Worm (Caenorhabditis elegans) whole organism, young adult: ENCODE measurements around the gene srw-24.

Experiments used
- B0019.2 ChIP-seq: fragments of 200-800 bp; sonication (Bioruptor generic); conservative IDR thresholded peaks from 2 replicates; pipeline ENCODE4 v1.3.6; 2022; ENCODE audit warnings: missing genetic modification reagents, missing genetic modification characterization, missing compliant biosample characterization
- B0261.1 ChIP-seq: sonication (generic microtip); optimal IDR thresholded peaks from 2 replicates; lab custom pipeline; 2016; ENCODE audit warnings: mild to moderate bottlenecking, missing genetic modification characterization, moderate library complexity, missing compliant biosample characterization
- C06A6.2 ChIP-seq: fragments of 200-800 bp; sonication (Bioruptor generic); conservative IDR thresholded peaks from 2 replicates; pipeline ENCODE4 v1.3.6; 2022; ENCODE audit warnings: missing genetic modification characterization, missing compliant biosample characterization
- F39B2.1 ChIP-seq: fragments of 200-800 bp; sonication (Bioruptor generic); IDR thresholded peaks from 2 replicates; pipeline ENCODE4 v1.3.6; 2022; ENCODE audit warnings: missing genetic modification reagents, missing genetic modification characterization, missing compliant biosample characterization
- F49E8.2 ChIP-seq: sonication (generic microtip); optimal IDR thresholded peaks from 3 replicates; lab custom pipeline; 2017; ENCODE audit warnings: missing genetic modification characterization, mild to moderate bottlenecking, missing compliant biosample characterization, antibody characterized with exemption, moderate library complexity; ENCODE audit not compliant: insufficient read depth
- F52B5.7 ChIP-seq: sonication (generic microtip); optimal IDR thresholded peaks from 2 replicates; lab custom pipeline; 2016; ENCODE audit warnings: mild to moderate bottlenecking, missing genetic modification characterization, missing compliant biosample characterization
- F57A8.1 ChIP-seq: fragments of 200-800 bp; sonication (Bioruptor generic); optimal IDR thresholded peaks from 2 replicates; lab custom pipeline; 2018; ENCODE audit warnings: mild to moderate bottlenecking, missing genetic modification characterization, moderate library complexity, missing compliant biosample characterization
- F57C9.4 ChIP-seq: sonication (generic microtip); optimal IDR thresholded peaks from 2 replicates; lab custom pipeline; 2017; ENCODE audit warnings: mild to moderate bottlenecking, missing genetic modification characterization, missing compliant biosample characterization
- Y53F4B.3 ChIP-seq: fragments of 200-800 bp; sonication (Bioruptor generic); IDR thresholded peaks from 2 replicates; pipeline ENCODE4 v1.3.6; 2022; ENCODE audit warnings: missing genetic modification reagents, missing genetic modification characterization, missing compliant biosample characterization
- Y53G8AR.9 ChIP-seq: fragments of 200-800 bp; sonication (Bioruptor generic); conservative IDR thresholded peaks from 2 replicates; pipeline ENCODE4 v1.3.6; 2022; ENCODE audit warnings: missing genetic modification reagents, missing genetic modification characterization, missing compliant biosample characterization
- Y67H2A.10 ChIP-seq: fragments of 200-800 bp; sonication (Bioruptor generic); conservative IDR thresholded peaks from 2 replicates; pipeline ENCODE4 v1.3.6; 2022; ENCODE audit warnings: missing genetic modification reagents, missing genetic modification characterization, missing compliant biosample characterization
- aptf-2 ChIP-seq: fragments of 200-800 bp; sonication (Bioruptor generic); conservative IDR thresholded peaks from 2 replicates; pipeline ENCODE4 v1.3.6; 2022; ENCODE audit warnings: missing genetic modification reagents, missing genetic modification characterization, missing compliant biosample characterization
- atf-7 ChIP-seq: sonication (generic microtip); optimal IDR thresholded peaks from 2 replicates; lab custom pipeline; 2017; ENCODE audit warnings: mild to moderate bottlenecking, missing genetic modification characterization, missing compliant biosample characterization
- athp-1 ChIP-seq: sonication (generic microtip); optimal IDR thresholded peaks from 2 replicates; lab custom pipeline; 2017; ENCODE audit warnings: mild to moderate bottlenecking, missing genetic modification characterization, missing compliant biosample characterization
- attf-5 ChIP-seq: fragments of 200-800 bp; sonication (Bioruptor generic); optimal IDR thresholded peaks from 2 replicates; lab custom pipeline; 2018; ENCODE audit warnings: mild to moderate bottlenecking, missing genetic modification characterization, missing compliant biosample characterization
- bed-1 ChIP-seq: fragments of 200-800 bp; sonication (Bioruptor generic); IDR thresholded peaks from 2 replicates; pipeline ENCODE4 v1.3.6; 2022; ENCODE audit warnings: missing genetic modification reagents, missing genetic modification characterization, missing compliant biosample characterization
- ccch-3 ChIP-seq: fragments of 200-800 bp; sonication (Bioruptor generic); optimal IDR thresholded peaks from 2 replicates; lab custom pipeline; 2018; ENCODE audit warnings: mild to moderate bottlenecking, missing genetic modification characterization, missing compliant biosample characterization
- cebp-2 ChIP-seq: fragments of 200-800 bp; sonication (Bioruptor generic); IDR thresholded peaks from 2 replicates; pipeline ENCODE4 v1.3.6; 2022; ENCODE audit warnings: missing genetic modification characterization, missing compliant biosample characterization
- ceh-27 ChIP-seq: fragments of 200-800 bp; sonication (Bioruptor generic); optimal IDR thresholded peaks from 2 replicates; lab custom pipeline; 2018; ENCODE audit warnings: mild to moderate bottlenecking, missing genetic modification characterization, moderate library complexity, missing compliant biosample characterization
- ceh-58 ChIP-seq: fragments of 200-800 bp; sonication (Bioruptor generic); IDR thresholded peaks from 2 replicates; pipeline ENCODE4 v1.3.6; 2022; ENCODE audit warnings: missing genetic modification characterization, missing compliant biosample characterization
- ceh-79 ChIP-seq: sonication (generic microtip); optimal IDR thresholded peaks from 2 replicates; lab custom pipeline; 2017; ENCODE audit warnings: mild to moderate bottlenecking, missing genetic modification characterization, missing compliant biosample characterization
- ceh-91 ChIP-seq: fragments of 200-800 bp; sonication (Bioruptor generic); IDR thresholded peaks from 2 replicates; pipeline ENCODE4 v1.3.6; 2022; ENCODE audit warnings: missing genetic modification reagents, missing genetic modification characterization, missing compliant biosample characterization
- chd-7 ChIP-seq: sonication (generic microtip); optimal IDR thresholded peaks from 2 replicates; lab custom pipeline; 2016; ENCODE audit warnings: mild to moderate bottlenecking, missing genetic modification characterization, moderate library complexity, missing compliant biosample characterization
- dpl-1 ChIP-seq: fragments of 150-350 bp; optimal IDR thresholded peaks from 2 replicates; lab custom pipeline; 2014; ENCODE audit warnings: missing biosample characterization, missing genetic modification reagents, missing genetic modification characterization
- egrh-3 ChIP-seq: fragments of 200-800 bp; sonication (Bioruptor generic); IDR thresholded peaks from 2 replicates; pipeline ENCODE4 v1.3.6; 2022; ENCODE audit warnings: missing genetic modification reagents, missing genetic modification characterization, missing compliant biosample characterization
- him-1 ChIP-seq: sonication (generic microtip); optimal IDR thresholded peaks from 2 replicates; lab custom pipeline; 2016; ENCODE audit warnings: missing genotype, missing genetic modification reagents, missing genetic modification characterization, missing compliant biosample characterization
- hlh-12 ChIP-seq: sonication (generic microtip); optimal IDR thresholded peaks from 2 replicates; lab custom pipeline; 2016; ENCODE audit warnings: missing genetic modification characterization, missing compliant biosample characterization
- hmg-1.2 ChIP-seq: fragments of 200-800 bp; sonication (Bioruptor generic); IDR thresholded peaks from 2 replicates; pipeline ENCODE4 v1.3.6; 2022; ENCODE audit warnings: missing genetic modification reagents, missing genetic modification characterization, missing compliant biosample characterization
- hsf-1 ChIP-seq: fragments of 200-800 bp; sonication (Bioruptor generic); IDR thresholded peaks from 2 replicates; pipeline ENCODE4 v1.3.6; 2022; ENCODE audit warnings: missing genetic modification reagents, missing genetic modification characterization, missing compliant biosample characterization
- lin-26 ChIP-seq: fragments of 200-800 bp; sonication (Bioruptor generic); IDR thresholded peaks from 2 replicates; pipeline ENCODE4 v1.3.6; 2022; ENCODE audit warnings: missing genetic modification reagents, missing genetic modification characterization, missing compliant biosample characterization
- lin-35 ChIP-seq, 3 experiments: fragments of 150-350 bp in 2 of 3; sonication (generic microtip) in 1 of 3; optimal IDR thresholded peaks; 2 replicates each; lab custom pipeline; 2014 to 2018; ENCODE audit warnings: missing biosample characterization in 3 of 3, missing genetic modification characterization in 3 of 3, missing genetic modification reagents in 3 of 3
- lin-40 ChIP-seq: sonication (generic microtip); optimal IDR thresholded peaks from 2 replicates; lab custom pipeline; 2016; ENCODE audit warnings: missing genetic modification characterization, mild to moderate bottlenecking, missing compliant biosample characterization, missing genotype, missing genetic modification reagents
- lin-54 ChIP-seq: fragments of 200-800 bp; sonication (Bioruptor generic); optimal IDR thresholded peaks from 2 replicates; lab custom pipeline; 2018; ENCODE audit warnings: mild to moderate bottlenecking, missing genetic modification characterization, missing compliant biosample characterization
- lir-1 ChIP-seq: fragments of 200-800 bp; sonication (Bioruptor generic); conservative IDR thresholded peaks from 2 replicates; pipeline ENCODE4 v1.3.6; 2022; ENCODE audit warnings: missing genetic modification reagents, missing genetic modification characterization, missing compliant biosample characterization
- madf-10 ChIP-seq: sonication (generic microtip); optimal IDR thresholded peaks from 2 replicates; lab custom pipeline; 2016; ENCODE audit warnings: mild to moderate bottlenecking, missing genetic modification characterization, missing compliant biosample characterization
- mcd-1 ChIP-seq: fragments of 200-800 bp; sonication (Bioruptor generic); IDR thresholded peaks from 2 replicates; pipeline ENCODE4 v1.3.6; 2022; ENCODE audit warnings: missing genetic modification reagents, missing genetic modification characterization, missing compliant biosample characterization
- nfya-1 ChIP-seq: sonication (generic microtip); optimal IDR thresholded peaks from 2 replicates; lab custom pipeline; 2017; ENCODE audit warnings: antibody characterized with exemption, missing compliant biosample characterization, missing genetic modification characterization, borderline replicate concordance; ENCODE audit not compliant: insufficient read depth
- nhr-80 ChIP-seq: sonication (generic microtip); optimal IDR thresholded peaks from 2 replicates; lab custom pipeline; 2016; ENCODE audit warnings: missing genetic modification characterization, missing compliant biosample characterization
- pha-4 ChIP-seq: fragments of 150-350 bp; sonication (generic microtip); optimal IDR thresholded peaks from 2 replicates; lab custom pipeline; 2014; ENCODE audit warnings: missing biosample characterization, missing genetic modification reagents, missing genetic modification characterization
- rec-8 ChIP-seq, 2 experiments: sonication (generic microtip); optimal IDR thresholded peaks; 2 replicates each; lab custom pipeline; 2016; ENCODE audit warnings: mild to moderate bottlenecking in 2 of 2, missing genetic modification characterization in 2 of 2, missing genetic modification reagents in 2 of 2, missing genotype in 2 of 2, missing biosample characterization in 1 of 2, missing compliant biosample characterization in 1 of 2, moderate library complexity in 1 of 2
- repo-1 ChIP-seq: sonication (generic microtip); optimal IDR thresholded peaks from 2 replicates; lab custom pipeline; 2017; ENCODE audit warnings: mild to moderate bottlenecking, missing genetic modification characterization, missing compliant biosample characterization
- snpc-1.1 ChIP-seq: sonication (generic microtip); optimal IDR thresholded peaks from 2 replicates; lab custom pipeline; 2017; ENCODE audit warnings: missing genetic modification characterization, mild to moderate bottlenecking, missing compliant biosample characterization, antibody characterized with exemption, moderate library complexity, missing genotype, missing genetic modification reagents; ENCODE audit not compliant: insufficient read depth
- snpc-1.3 ChIP-seq: sonication (generic microtip); optimal IDR thresholded peaks from 2 replicates; lab custom pipeline; 2017; ENCODE audit warnings: missing genetic modification characterization, mild to moderate bottlenecking, missing compliant biosample characterization, antibody characterized with exemption, moderate library complexity, missing genotype, missing genetic modification reagents; ENCODE audit not compliant: insufficient read depth
- somi-1 ChIP-seq: fragments of 200-800 bp; sonication (Bioruptor generic); optimal IDR thresholded peaks from 2 replicates; lab custom pipeline; 2018; ENCODE audit warnings: mild to moderate bottlenecking, missing genetic modification characterization, missing compliant biosample characterization
- sptf-2 ChIP-seq: fragments of 200-800 bp; sonication (Bioruptor generic); optimal IDR thresholded peaks from 2 replicates; lab custom pipeline; 2018; ENCODE audit warnings: mild to moderate bottlenecking, missing genetic modification characterization, missing compliant biosample characterization
- tbp1 ChIP-seq: fragments of 200-800 bp; sonication (Bioruptor generic); optimal IDR thresholded peaks from 2 replicates; lab custom pipeline; 2018; ENCODE audit warnings: mild to moderate bottlenecking, missing genetic modification characterization, missing compliant biosample characterization
- unc-130 ChIP-seq: sonication (generic microtip); optimal IDR thresholded peaks from 2 replicates; lab custom pipeline; 2016; ENCODE audit warnings: missing genetic modification reagents, missing genetic modification characterization, missing compliant biosample characterization
- xnd-1 ChIP-seq: sonication (generic microtip); optimal IDR thresholded peaks from 2 replicates; lab custom pipeline; 2016; ENCODE audit warnings: missing genotype, missing genetic modification reagents, missing genetic modification characterization, missing compliant biosample characterization
- ztf-6 ChIP-seq: fragments of 200-800 bp; sonication (Bioruptor generic); IDR thresholded peaks from 2 replicates; pipeline ENCODE4 v1.3.6; 2022; ENCODE audit warnings: missing genetic modification reagents, missing genetic modification characterization, missing compliant biosample characterization

Gene srw-24

DNA sequence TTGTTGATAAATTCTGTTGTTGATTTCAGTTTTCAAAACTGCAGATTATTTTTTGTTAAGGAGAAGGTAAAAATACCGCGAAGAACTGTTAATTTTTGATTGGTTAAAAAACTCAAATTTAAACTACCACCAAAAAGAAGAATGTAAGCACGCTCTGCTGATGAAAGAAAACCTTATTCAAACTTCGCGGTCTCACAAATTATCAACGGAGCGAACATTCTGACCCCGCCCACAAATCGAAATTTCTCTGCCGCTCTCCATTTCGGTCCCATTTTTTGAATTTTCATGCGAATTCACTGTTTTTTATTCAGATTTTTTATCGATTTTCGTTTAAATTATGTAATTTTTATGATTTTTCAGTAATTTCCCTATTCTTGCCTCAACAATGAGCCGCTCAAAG lies 34.2 kb upstream of the srw-24 start, which contains the start of gene cyn-3 (continued):
- TF ChIP-seq cebp-2 (no peak), him-1 (no peak), ztf-6 (no peak; the same call in 1 of the 2 replicates), ceh-58 (no peak), ceh-79 (no peak), Y53F4B.3 (GFP tag; lab: Robert Waterston, UW) (no peak), bed-1 (GFP tag; lab: Robert Waterston, UW) (no peak), chd-7 (tag; lab: Kevin White, UChicago) (no peak), F57A8.1 (GFP tag; lab: Kevin White, UChicago) (no peak), lin-35 (GFP tag; optimal IDR thresholded peaks at IDR 0.05; lab: Kevin White, UChicago) (peak; percentile 64 to 96 (median 65)), hmg-1.2 (GFP tag; lab: Robert Waterston, UW) (peak; percentile 54), attf-5 (peak; percentile 83), atf-7 (tag; lab: Kevin White, UChicago) (no peak), F57C9.4 (tag; lab: Kevin White, UChicago) (no peak), somi-1 (no peak), Y67H2A.10 (GFP tag; lab: Robert Waterston, UW) (no peak), B0261.1 (tag; lab: Kevin White, UChicago) (peak; percentile 13), ceh-91 (GFP tag; lab: Robert Waterston, UW) (peak; percentile 67), egrh-3 (GFP tag; lab: Robert Waterston, UW) (no peak), repo-1 (tag; lab: Kevin White, UChicago) (no peak), mcd-1 (GFP tag; lab: Robert Waterston, UW) (peak; percentile 98), Y53G8AR.9 (GFP tag; lab: Robert Waterston, UW) (peak; percentile 59; the same call in 1 of the 2 replicates), lin-26 (GFP tag; lab: Robert Waterston, UW) (no peak), xnd-1 (peak; percentile 30), F39B2.1 (GFP tag; lab: Robert Waterston, UW) (no peak), hlh-12 (no peak), F49E8.2 (tag; lab: Kevin White, UChicago) (peak; percentile 4), unc-130 (GFP tag; lab: Kevin White, UChicago) (no peak), lir-1 (GFP tag; lab: Robert Waterston, UW) (no peak), pha-4 (tag; lab: Kevin White, UChicago) (peak; percentile 44), nhr-80 (tag; lab: Kevin White, UChicago) (no peak), ccch-3 (no peak), lin-54 (GFP tag; lab: Kevin White, UChicago) (peak; percentile 99), lin-40 (peak; percentile 76), rec-8 (tag; optimal IDR thresholded peaks at IDR 0.05; lab: Kevin White, UChicago) (no peak), snpc-1.3 (tag; lab: Kevin White, UChicago) (peak; percentile 72), sptf-2 (no peak), athp-1 (tag; lab: Kevin White, UChicago) (no peak), aptf-2 (no peak), hsf-1 (GFP tag; lab: Robert Waterston, UW) (peak; percentile 88), C06A6.2 (no peak; the same call in 1 of the 2 replicates), dpl-1 (GFP tag; lab: Kevin White, UChicago) (peak; percentile 89), F52B5.7 (tag; lab: Kevin White, UChicago) (no peak), madf-10 (tag; lab: Kevin White, UChicago) (no peak), B0019.2 (GFP tag; lab: Robert Waterston, UW) (no peak), ceh-27 (GFP tag; lab: Kevin White, UChicago) (peak; percentile 34), tbp1 (GFP tag; lab: Kevin White, UChicago) (peak; percentile 56), nfya-1 (tag; lab: Kevin White, UChicago) (no peak), snpc-1.1 (tag; lab: Kevin White, UChicago) (peak; percentile 46)
